Fruit fly (Drosophila melanogaster) whole organism, embryonic: ENCODE measurements around the gene PGAP2.

Source experiments
- Antp ChIP-seq: fragments of 200-800 bp; sonication (Bioruptor generic); optimal IDR thresholded peaks from 3 replicates; lab custom pipeline; 2016; ENCODE audit warnings: missing biosample characterization, missing genetic modification characterization
- Atf6 ChIP-seq: fragments of 200-800 bp; sonication (Bioruptor generic); IDR thresholded peaks from 2 replicates; pipeline ENCODE4 v1.3.6; 2022; ENCODE audit warnings: missing biosample characterization, missing genetic modification characterization
- BtbVII ChIP-seq: fragments of 200-800 bp; sonication (Bioruptor generic); optimal IDR thresholded peaks from 3 replicates; lab custom pipeline; 2017; ENCODE audit warnings: missing biosample characterization, mild to moderate bottlenecking, missing genetic modification characterization
- CG12659 ChIP-seq: fragments of 200-800 bp; sonication (Bioruptor generic); optimal IDR thresholded peaks from 3 replicates; lab custom pipeline; 2017; ENCODE audit warnings: mild to moderate bottlenecking, missing biosample characterization, missing genetic modification reagents, missing genetic modification characterization
- CG14965 ChIP-seq: fragments of 200-800 bp; sonication (Bioruptor generic); optimal IDR thresholded peaks from 2 replicates; lab custom pipeline; 2016; ENCODE audit warnings: missing biosample characterization, missing genetic modification characterization, borderline replicate concordance
- CG1603 ChIP-seq: fragments of 200-800 bp; sonication (Bioruptor generic); optimal IDR thresholded peaks from 2 replicates; lab custom pipeline; 2019; ENCODE audit warnings: missing biosample characterization, mild to moderate bottlenecking, missing genetic modification characterization, moderate library complexity
- CG16815 ChIP-seq: fragments of 200-800 bp; sonication (Bioruptor generic); optimal IDR thresholded peaks from 3 replicates; lab custom pipeline; 2017; ENCODE audit warnings: missing biosample characterization, mild to moderate bottlenecking, missing genetic modification characterization
- CG17361 ChIP-seq: fragments of 200-800 bp; sonication (Bioruptor generic); IDR thresholded peaks from 3 replicates; pipeline ENCODE4 v1.3.6; 2022; ENCODE audit warnings: missing biosample characterization, missing genetic modification characterization
- CG18599 ChIP-seq: fragments of 200-800 bp; sonication (Bioruptor generic); optimal IDR thresholded peaks from 3 replicates; lab custom pipeline; 2017; ENCODE audit warnings: missing biosample characterization, missing genetic modification characterization, mild to moderate bottlenecking, moderate library complexity, missing genetic modification reagents
- CG2199 ChIP-seq: fragments of 200-800 bp; sonication (Bioruptor generic); IDR thresholded peaks from 3 replicates; pipeline ENCODE4 v1.3.6; 2022; ENCODE audit warnings: missing biosample characterization, missing genetic modification characterization
- CG2889 ChIP-seq: fragments of 200-800 bp; sonication (Bioruptor generic); IDR thresholded peaks from 3 replicates; pipeline ENCODE4 v1.3.6; 2022; ENCODE audit warnings: missing biosample characterization, missing genetic modification characterization
- CG31388 ChIP-seq: fragments of 200-800 bp; sonication (Bioruptor generic); optimal IDR thresholded peaks from 2 replicates; lab custom pipeline; 2016; ENCODE audit warnings: missing biosample characterization, missing genetic modification characterization
- CG33213 ChIP-seq: fragments of 200-800 bp; sonication (Bioruptor generic); optimal IDR thresholded peaks from 3 replicates; lab custom pipeline; 2016; ENCODE audit warnings: missing biosample characterization, missing genetic modification characterization
- CG4360 ChIP-seq: fragments of 200-800 bp; sonication (Bioruptor generic); IDR thresholded peaks from 2 replicates; pipeline ENCODE4 v1.3.6; 2022; ENCODE audit warnings: missing biosample characterization, missing genetic modification characterization
- CG5245 ChIP-seq: fragments of 200-800 bp; sonication (Bioruptor generic); optimal IDR thresholded peaks from 3 replicates; lab custom pipeline; 2016; ENCODE audit warnings: missing biosample characterization, missing genetic modification characterization
- CG6272 ChIP-seq: fragments of 200-800 bp; sonication (Bioruptor generic); IDR thresholded peaks from 2 replicates; pipeline ENCODE4 v1.3.6; 2022; ENCODE audit warnings: missing biosample characterization, missing genetic modification characterization
- CG6654 ChIP-seq: fragments of 200-800 bp; sonication (Bioruptor generic); optimal IDR thresholded peaks from 2 replicates; lab custom pipeline; 2017; ENCODE audit warnings: missing biosample characterization, mild to moderate bottlenecking, missing genetic modification characterization
- CG7357 ChIP-seq: fragments of 200-800 bp; sonication (Bioruptor generic); IDR thresholded peaks from 3 replicates; pipeline ENCODE4 v1.3.6; 2022; ENCODE audit warnings: missing biosample characterization, missing genetic modification characterization
- CG8359 ChIP-seq: fragments of 200-800 bp; sonication (Bioruptor generic); optimal IDR thresholded peaks from 2 replicates; lab custom pipeline; 2017; ENCODE audit warnings: missing biosample characterization, mild to moderate bottlenecking, missing genetic modification characterization, borderline replicate concordance
- Ets97D ChIP-seq: fragments of 200-800 bp; sonication (Bioruptor generic); optimal IDR thresholded peaks from 3 replicates; lab custom pipeline; 2016; ENCODE audit warnings: missing biosample characterization, missing genetic modification characterization
- Fer1 ChIP-seq: fragments of 200-800 bp; sonication (Bioruptor generic); optimal IDR thresholded peaks from 2 replicates; lab custom pipeline; 2017; ENCODE audit warnings: missing biosample characterization, mild to moderate bottlenecking, missing genetic modification characterization
- GATAe ChIP-seq: fragments of 200-800 bp; sonication (Bioruptor generic); conservative IDR thresholded peaks from 2 replicates; pipeline ENCODE4 v1.3.6; 2022; ENCODE audit warnings: missing biosample characterization, missing genetic modification characterization
- HHEX ChIP-seq: fragments of 200-800 bp; sonication (Bioruptor generic); optimal IDR thresholded peaks from 3 replicates; lab custom pipeline; 2017; ENCODE audit warnings: missing biosample characterization, mild to moderate bottlenecking, missing genetic modification characterization, missing genetic modification reagents
- HLH54F ChIP-seq: fragments of 200-800 bp; sonication (Bioruptor generic); optimal IDR thresholded peaks from 3 replicates; lab custom pipeline; 2016; ENCODE audit warnings: missing biosample characterization, missing genetic modification characterization
- Lim3 ChIP-seq: fragments of 200-800 bp; sonication (Bioruptor generic); IDR thresholded peaks from 2 replicates; pipeline ENCODE4 v1.3.6; 2022; ENCODE audit warnings: missing biosample characterization, missing genetic modification characterization
- NC2α ChIP-seq: fragments of 200-800 bp; sonication (Bioruptor generic); optimal IDR thresholded peaks from 2 replicates; lab custom pipeline; 2016; ENCODE audit warnings: missing biosample characterization, missing genetic modification characterization
- Nf-YC ChIP-seq: fragments of 200-800 bp; optimal IDR thresholded peaks from 3 replicates; lab custom pipeline; 2019; ENCODE audit warnings: missing biosample characterization, mild to moderate bottlenecking, missing genetic modification characterization, moderate library complexity
- Oli ChIP-seq: fragments of 200-800 bp; sonication (Bioruptor generic); optimal IDR thresholded peaks from 2 replicates; lab custom pipeline; 2018; ENCODE audit warnings: missing biosample characterization, mild to moderate bottlenecking, missing genetic modification characterization, moderate library complexity
- Rfx ChIP-seq: fragments of 200-800 bp; sonication (Bioruptor generic); IDR thresholded peaks from 2 replicates; pipeline ENCODE4 v1.3.6; 2022; ENCODE audit warnings: missing biosample characterization, missing genetic modification characterization
- Sry-β ChIP-seq: fragments of 200-800 bp; sonication (Bioruptor generic); optimal IDR thresholded peaks from 2 replicates; lab custom pipeline; 2018; ENCODE audit warnings: missing biosample characterization, mild to moderate bottlenecking, missing genetic modification characterization, moderate library complexity
- az2 ChIP-seq: fragments of 200-800 bp; sonication (Bioruptor generic); optimal IDR thresholded peaks from 3 replicates; lab custom pipeline; 2016; ENCODE audit warnings: missing biosample characterization, missing genetic modification characterization
- disco-r ChIP-seq: fragments of 200-800 bp; sonication (Bioruptor generic); optimal IDR thresholded peaks from 2 replicates; lab custom pipeline; 2016; ENCODE audit warnings: missing biosample characterization, missing genetic modification characterization
- exex ChIP-seq: fragments of 200-800 bp; sonication (Bioruptor generic); optimal IDR thresholded peaks from 4 replicates; lab custom pipeline; 2018; ENCODE audit warnings: missing biosample characterization, mild to moderate bottlenecking, missing genetic modification characterization, moderate library complexity
- fd64A ChIP-seq: fragments of 200-800 bp; sonication (Bioruptor generic); optimal IDR thresholded peaks from 3 replicates; lab custom pipeline; 2018; ENCODE audit warnings: missing biosample characterization, mild to moderate bottlenecking, missing genetic modification characterization
- gce ChIP-seq: fragments of 200-800 bp; sonication (Bioruptor generic); IDR thresholded peaks from 3 replicates; pipeline ENCODE4 v1.3.6; 2022; ENCODE audit warnings: missing biosample characterization, missing genetic modification characterization
- grn ChIP-seq: fragments of 200-800 bp; sonication (Bioruptor generic); optimal IDR thresholded peaks from 3 replicates; lab custom pipeline; 2017; ENCODE audit warnings: missing biosample characterization, missing genetic modification characterization
- gro ChIP-seq: fragments of 200-800 bp; sonication (Bioruptor generic); optimal IDR thresholded peaks from 2 replicates; lab custom pipeline; 2016; ENCODE audit warnings: missing biosample characterization, missing genetic modification characterization
- lilli ChIP-seq: fragments of 200-800 bp; sonication (Bioruptor generic); optimal IDR thresholded peaks from 3 replicates; lab custom pipeline; 2016; ENCODE audit warnings: missing biosample characterization, missing genetic modification characterization
- mirr ChIP-seq: fragments of 200-800 bp; sonication (Bioruptor generic); optimal IDR thresholded peaks from 3 replicates; lab custom pipeline; 2018; ENCODE audit warnings: missing biosample characterization, mild to moderate bottlenecking, missing genetic modification characterization
- nerfin-2 ChIP-seq: fragments of 200-800 bp; sonication (Bioruptor generic); IDR thresholded peaks from 2 replicates; pipeline ENCODE4 v1.3.6; 2022; ENCODE audit warnings: missing biosample characterization, missing genetic modification characterization; ENCODE audit not compliant: partially characterized antibody
- odd ChIP-seq: fragments of 200-800 bp; sonication (Bioruptor generic); optimal IDR thresholded peaks from 2 replicates; lab custom pipeline; 2017; ENCODE audit warnings: missing biosample characterization, mild to moderate bottlenecking, missing genetic modification characterization
- pb ChIP-seq: fragments of 200-800 bp; sonication (Bioruptor generic); optimal IDR thresholded peaks from 3 replicates; lab custom pipeline; 2016; ENCODE audit warnings: missing biosample characterization, missing genetic modification characterization
- salm ChIP-seq: fragments of 200-800 bp; sonication (Bioruptor generic); optimal IDR thresholded peaks from 2 replicates; lab custom pipeline; 2018; ENCODE audit warnings: missing biosample characterization, mild to moderate bottlenecking, missing genetic modification characterization
- sens-2 ChIP-seq: fragments of 200-800 bp; sonication (Bioruptor generic); IDR thresholded peaks from 2 replicates; pipeline ENCODE4 v1.3.6; 2022; ENCODE audit warnings: missing biosample characterization, missing genetic modification characterization
- seq ChIP-seq: fragments of 200-800 bp; sonication (Bioruptor generic); IDR thresholded peaks from 2 replicates; pipeline ENCODE4 v1.3.6; 2022; ENCODE audit warnings: missing biosample characterization, missing genetic modification characterization
- slp2 ChIP-seq: fragments of 200-800 bp; sonication (Bioruptor generic); optimal IDR thresholded peaks from 2 replicates; lab custom pipeline; 2016; ENCODE audit warnings: missing biosample characterization, missing genetic modification characterization
- tna ChIP-seq: fragments of 200-800 bp; sonication (Bioruptor generic); IDR thresholded peaks from 2 replicates; pipeline ENCODE4 v1.3.6; 2022; ENCODE audit warnings: missing biosample characterization, missing genetic modification characterization; ENCODE audit not compliant: partially characterized antibody
- tup ChIP-seq: fragments of 200-800 bp; sonication (Bioruptor generic); optimal IDR thresholded peaks from 2 replicates; lab custom pipeline; 2016; ENCODE audit warnings: missing biosample characterization, mild to moderate bottlenecking, missing genetic modification characterization, moderate library complexity
- yki ChIP-seq: fragments of >200 bp; optimal IDR thresholded peaks from 3 replicates; lab custom pipeline; 2018
- z ChIP-seq: fragments of 200-800 bp; sonication (Bioruptor generic); IDR thresholded peaks from 3 replicates; pipeline ENCODE4 v1.3.6; 2022; ENCODE audit warnings: missing biosample characterization, missing genetic modification characterization

PGAP2 gene

DNA sequence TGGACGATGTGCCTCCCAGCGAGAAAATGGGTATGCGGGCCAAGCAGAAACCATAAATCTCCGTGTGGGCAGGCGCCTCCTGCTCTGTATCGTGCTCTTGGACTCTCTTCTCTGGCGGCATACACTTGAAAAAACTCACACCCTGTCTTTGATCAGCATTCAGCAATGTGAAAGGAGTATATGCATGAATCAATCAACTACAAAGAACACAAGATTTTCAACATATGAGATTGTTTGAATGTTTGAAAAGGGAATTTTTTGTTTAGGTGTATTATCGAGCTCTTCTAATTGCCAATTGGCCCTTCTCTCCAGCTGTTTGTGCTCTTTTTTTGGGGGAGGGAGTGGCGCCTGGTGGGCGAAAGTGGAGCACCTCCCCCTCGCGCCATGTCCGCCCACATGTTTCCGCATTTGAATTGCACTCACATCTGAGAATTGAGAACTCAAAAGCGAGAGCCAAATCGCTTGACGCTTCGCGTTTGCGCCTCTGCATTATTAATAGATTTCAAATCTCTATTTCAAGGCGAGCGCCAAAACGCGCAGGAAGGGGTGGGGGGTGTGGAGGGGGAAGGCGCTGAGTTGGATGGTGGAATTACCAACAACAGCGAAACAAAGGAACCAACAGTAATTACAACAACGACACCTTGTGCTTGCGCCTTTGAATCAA, 26.2 kb upstream of the PGAP2 start (continued):
- TF ChIP-seq CG14965 (GFP tag; lab: Kevin White, UChicago) = peak; percentile 35
- TF ChIP-seq Ets97D (GFP tag; lab: Kevin White, UChicago) = peak; percentile 59
- peak; percentile 75 for TF ChIP-seq BtbVII (GFP tag; lab: Kevin White, UChicago)
- TF ChIP-seq CG7357 = peak; percentile 75
- TF ChIP-seq slp2 = peak; percentile 85
- peak; percentile 92 for TF ChIP-seq CG12659 (GFP tag; lab: Kevin White, UChicago)
- TF ChIP-seq tna = no peak
- peak; percentile 69; the same call in 1 of the 3 replicates for TF ChIP-seq gce (GFP tag; lab: Robert Waterston, UW)
- peak; percentile 63 for TF ChIP-seq fd64A (GFP tag; lab: Kevin White, UChicago)
- TF ChIP-seq Fer1 = peak; percentile 90
- peak; percentile 59 for TF ChIP-seq salm (tag; lab: Kevin White, UChicago)
- TF ChIP-seq HLH54F (GFP tag; lab: Kevin White, UChicago) = peak; percentile 82
- peak; percentile 73 for TF ChIP-seq disco-r (GFP tag; lab: Kevin White, UChicago)
- peak; percentile 74 for TF ChIP-seq mirr (GFP tag; lab: Kevin White, UChicago)
- no peak for TF ChIP-seq nerfin-2 (GFP tag; lab: Robert Waterston, UW)
- TF ChIP-seq CG5245 (GFP tag; lab: Kevin White, UChicago) = peak; percentile 71
- peak; percentile 64 for TF ChIP-seq exex (tag; lab: Kevin White, UChicago)
- TF ChIP-seq yki (lab: Kevin White, UChicago) = no peak
- TF ChIP-seq Lim3 = peak; percentile 66
- peak; percentile 65; the same call in 2 of the 3 replicates for TF ChIP-seq CG2199
- peak; percentile 56 for TF ChIP-seq CG16815 (GFP tag; lab: Kevin White, UChicago)
- peak; percentile 78 for TF ChIP-seq odd
- TF ChIP-seq seq = peak; percentile 81
- TF ChIP-seq tup = no peak
- TF ChIP-seq CG31388 = peak; percentile 57
- peak; percentile 90 for TF ChIP-seq HHEX
- TF ChIP-seq grn (GFP tag; lab: Kevin White, UChicago) = no peak
- TF ChIP-seq Rfx (GFP tag; lab: Robert Waterston, UW) = peak; percentile 95
- no peak for TF ChIP-seq Sry-β
- TF ChIP-seq CG18599 (GFP tag; lab: Kevin White, UChicago) = peak; percentile 91
- peak; percentile 77 for TF ChIP-seq Nf-YC
- TF ChIP-seq Atf6 (GFP tag; lab: Robert Waterston, UW) = peak; percentile 87
- TF ChIP-seq z (GFP tag; lab: Robert Waterston, UW) = peak; percentile 71; the same call in 2 of the 3 replicates
- peak; percentile 87 for TF ChIP-seq pb (GFP tag; lab: Kevin White, UChicago)
- TF ChIP-seq sens-2 (GFP tag; lab: Robert Waterston, UW) = peak; percentile 87
- TF ChIP-seq CG17361 (GFP tag; lab: Robert Waterston, UW) = peak; percentile 71; the same call in 2 of the 3 replicates
- TF ChIP-seq gro (GFP tag; lab: Kevin White, UChicago) = peak; percentile 69
- peak; percentile 92 for TF ChIP-seq Antp (GFP tag; lab: Kevin White, UChicago)
- peak; percentile 94 for TF ChIP-seq CG1603
- peak; percentile 83 for TF ChIP-seq Oli
- peak; percentile 80 for TF ChIP-seq CG6272 (GFP tag; lab: Robert Waterston, UW)
- peak; percentile 58 for TF ChIP-seq CG6654 (GFP tag; lab: Kevin White, UChicago)
- TF ChIP-seq lilli = peak; percentile 88
- peak; percentile 37 for TF ChIP-seq CG8359 (GFP tag; lab: Kevin White, UChicago)
- TF ChIP-seq NC2α = peak; percentile 66
- peak; percentile 83 for TF ChIP-seq CG33213
- peak; percentile 84 for TF ChIP-seq CG2889 (GFP tag; lab: Robert Waterston, UW)
- TF ChIP-seq CG4360 (GFP tag; lab: Robert Waterston, UW) = peak; percentile 63
- peak; percentile 86 for TF ChIP-seq az2 (GFP tag; lab: Kevin White, UChicago)
- 0 out of 2 replicates have a peak, but pooled peaks have one; percentile 23 for TF ChIP-seq GATAe (GFP tag; lab: Robert Waterston, UW)
